Fruit fly (Drosophila melanogaster) whole organism, embryonic: ENCODE results near the gene GstO2.
A peak's percentile ranks its signal among the peaks of the same experiment; 100 is the strongest.

Source experiments
- Bdp1 ChIP-seq: fragments of 200-800 bp; sonication (Bioruptor generic); optimal IDR thresholded peaks from 3 replicates; lab custom pipeline; 2016; ENCODE audit warnings: missing biosample characterization, missing genetic modification characterization
- CG10147 ChIP-seq: fragments of 200-800 bp; sonication (Bioruptor generic); optimal IDR thresholded peaks from 2 replicates; lab custom pipeline; 2019; ENCODE audit warnings: missing biosample characterization, mild to moderate bottlenecking, missing genetic modification characterization, moderate library complexity
- CG11085 ChIP-seq: fragments of 200-800 bp; sonication (Bioruptor generic); IDR thresholded peaks from 2 replicates; pipeline ENCODE4 v1.3.6; 2022; ENCODE audit warnings: missing biosample characterization, missing genetic modification characterization
- CG11247 ChIP-seq: fragments of 200-800 bp; sonication (Bioruptor generic); IDR thresholded peaks from 2 replicates; pipeline ENCODE4 v1.3.6; 2022; ENCODE audit warnings: missing biosample characterization, missing genetic modification characterization
- CG12744 ChIP-seq: fragments of 200-800 bp; sonication (Bioruptor generic); optimal IDR thresholded peaks from 2 replicates; lab custom pipeline; 2016; ENCODE audit warnings: missing biosample characterization, missing genetic modification characterization
- CG13123 ChIP-seq: fragments of 200-800 bp; sonication (Bioruptor generic); optimal IDR thresholded peaks from 2 replicates; lab custom pipeline; 2016; ENCODE audit warnings: missing biosample characterization, missing genetic modification characterization
- CG13424 ChIP-seq: fragments of 200-800 bp; sonication (Bioruptor generic); optimal IDR thresholded peaks from 2 replicates; lab custom pipeline; 2019; ENCODE audit warnings: missing biosample characterization, mild to moderate bottlenecking, missing genetic modification characterization, moderate library complexity
- CG13775 ChIP-seq: fragments of 200-800 bp; sonication (Bioruptor generic); optimal IDR thresholded peaks from 3 replicates; lab custom pipeline; 2017; ENCODE audit warnings: missing biosample characterization, mild to moderate bottlenecking, missing genetic modification characterization
- CG1529 ChIP-seq: fragments of 200-800 bp; sonication (Bioruptor generic); optimal IDR thresholded peaks from 3 replicates; lab custom pipeline; 2018; ENCODE audit warnings: missing biosample characterization, missing genetic modification characterization
- CG17829 ChIP-seq: fragments of 200-800 bp; optimal IDR thresholded peaks from 2 replicates; lab custom pipeline; 2019; ENCODE audit warnings: missing biosample characterization, mild to moderate bottlenecking, missing genetic modification characterization, moderate library complexity
- CG4424 ChIP-seq: fragments of 200-800 bp; sonication (Bioruptor generic); optimal IDR thresholded peaks from 3 replicates; lab custom pipeline; 2016; ENCODE audit warnings: missing biosample characterization, missing genetic modification characterization
- CG4820 ChIP-seq: fragments of 200-800 bp; sonication (Bioruptor generic); optimal IDR thresholded peaks from 3 replicates; lab custom pipeline; 2016; ENCODE audit warnings: missing biosample characterization, missing genetic modification characterization
- CG4854 ChIP-seq: fragments of 200-800 bp; sonication (Bioruptor generic); optimal IDR thresholded peaks from 2 replicates; lab custom pipeline; 2016; ENCODE audit warnings: missing biosample characterization, missing genetic modification characterization, inconsistent platforms
- CG7556 ChIP-seq: fragments of 200-800 bp; sonication (Bioruptor generic); optimal IDR thresholded peaks from 2 replicates; lab custom pipeline; 2017; ENCODE audit warnings: missing biosample characterization, mild to moderate bottlenecking, missing genetic modification characterization
- CG7745 ChIP-seq: fragments of 200-800 bp; sonication (Bioruptor generic); optimal IDR thresholded peaks from 2 replicates; lab custom pipeline; 2018; ENCODE audit warnings: missing biosample characterization, mild to moderate bottlenecking, missing genetic modification characterization, moderate library complexity
- CG7839 ChIP-seq: fragments of 200-800 bp; sonication (Bioruptor generic); optimal IDR thresholded peaks from 3 replicates; lab custom pipeline; 2018; ENCODE audit warnings: missing biosample characterization, mild to moderate bottlenecking, missing genetic modification characterization, moderate library complexity
- CG8388 ChIP-seq: fragments of 200-800 bp; sonication (Bioruptor generic); optimal IDR thresholded peaks from 2 replicates; lab custom pipeline; 2019; ENCODE audit warnings: missing biosample characterization, mild to moderate bottlenecking, missing genetic modification characterization, moderate library complexity
- CG8478 ChIP-seq: fragments of >200 bp; optimal IDR thresholded peaks from 2 replicates; lab custom pipeline; 2018
- CG9437 ChIP-seq: fragments of 200-800 bp; sonication (Bioruptor generic); optimal IDR thresholded peaks from 2 replicates; lab custom pipeline; 2018; ENCODE audit warnings: missing biosample characterization, mild to moderate bottlenecking, missing genetic modification characterization
- CG9797 ChIP-seq: fragments of 200-800 bp; sonication (Bioruptor generic); optimal IDR thresholded peaks from 3 replicates; lab custom pipeline; 2018; ENCODE audit warnings: missing biosample characterization, mild to moderate bottlenecking, missing genetic modification characterization
- Dip2 ChIP-seq: fragments of 200-800 bp; sonication (Bioruptor generic); IDR thresholded peaks from 2 replicates; pipeline ENCODE4 v1.3.6; 2022; ENCODE audit warnings: missing biosample characterization, missing genetic modification characterization
- Dip3 ChIP-seq: fragments of 200-800 bp; sonication (Bioruptor generic); optimal IDR thresholded peaks from 3 replicates; lab custom pipeline; 2016; ENCODE audit warnings: missing biosample characterization, missing genetic modification characterization
- Doc3 ChIP-seq: fragments of 200-800 bp; sonication (Bioruptor generic); IDR thresholded peaks from 3 replicates; pipeline ENCODE4 v1.3.6; 2022; ENCODE audit warnings: missing biosample characterization, missing genetic modification characterization; ENCODE audit not compliant: partially characterized antibody
- H15 ChIP-seq: fragments of 200-800 bp; sonication (Bioruptor generic); IDR thresholded peaks from 3 replicates; pipeline ENCODE4 v1.3.6; 2022; ENCODE audit warnings: missing biosample characterization, missing genetic modification characterization
- Hmr ChIP-seq: fragments of 200-800 bp; sonication (Bioruptor generic); optimal IDR thresholded peaks from 3 replicates; lab custom pipeline; 2017; ENCODE audit warnings: mild to moderate bottlenecking, missing biosample characterization, missing genetic modification reagents, missing genetic modification characterization
- Hr3 ChIP-seq: fragments of 200-800 bp; sonication (Bioruptor generic); optimal IDR thresholded peaks from 3 replicates; lab custom pipeline; 2016; ENCODE audit warnings: missing biosample characterization, missing genetic modification characterization
- Meics ChIP-seq: fragments of 200-800 bp; sonication (Bioruptor generic); optimal IDR thresholded peaks from 2 replicates; lab custom pipeline; 2017; ENCODE audit warnings: missing biosample characterization, mild to moderate bottlenecking, missing genetic modification characterization
- Neu2 ChIP-seq: fragments of 200-800 bp; sonication (Bioruptor generic); optimal IDR thresholded peaks from 3 replicates; lab custom pipeline; 2016; ENCODE audit warnings: missing biosample characterization, missing genetic modification characterization, borderline replicate concordance
- Nf-YC ChIP-seq: fragments of 200-800 bp; optimal IDR thresholded peaks from 3 replicates; lab custom pipeline; 2019; ENCODE audit warnings: missing biosample characterization, mild to moderate bottlenecking, missing genetic modification characterization, moderate library complexity
- Pdp1 ChIP-seq, 2 experiments: fragments of 200-800 bp; sonication (Bioruptor generic); optimal IDR thresholded peaks; 3 replicates each; lab custom pipeline; 2016; ENCODE audit warnings: missing biosample characterization in 2 of 2, missing genetic modification characterization in 2 of 2, mild to moderate bottlenecking in 1 of 2, moderate library complexity in 1 of 2
- Ptx1 ChIP-seq: fragments of 200-800 bp; sonication (Bioruptor generic); IDR thresholded peaks from 2 replicates; pipeline ENCODE4 v1.3.6; 2022; ENCODE audit warnings: missing biosample characterization, missing genetic modification characterization
- abd-A ChIP-seq: fragments of 200-800 bp; sonication (Bioruptor generic); optimal IDR thresholded peaks from 3 replicates; lab custom pipeline; 2019; ENCODE audit warnings: missing biosample characterization, mild to moderate bottlenecking, missing genetic modification characterization, moderate library complexity
- bbx ChIP-seq: fragments of 200-800 bp; sonication (Bioruptor generic); IDR thresholded peaks from 2 replicates; pipeline ENCODE4 v1.3.6; 2022; ENCODE audit warnings: missing biosample characterization, missing genetic modification characterization; ENCODE audit not compliant: partially characterized antibody
- cg ChIP-seq: fragments of 200-800 bp; sonication (Bioruptor generic); optimal IDR thresholded peaks from 3 replicates; lab custom pipeline; 2019; ENCODE audit warnings: missing biosample characterization, mild to moderate bottlenecking, missing genetic modification characterization, moderate library complexity
- corto ChIP-seq: fragments of 200-800 bp; sonication (Bioruptor generic); optimal IDR thresholded peaks from 2 replicates; lab custom pipeline; 2016; ENCODE audit warnings: missing biosample characterization, mild to moderate bottlenecking, missing genetic modification characterization, moderate library complexity
- crc ChIP-seq: fragments of 200-800 bp; sonication (Bioruptor generic); optimal IDR thresholded peaks from 2 replicates; lab custom pipeline; 2016; ENCODE audit warnings: missing biosample characterization, missing genetic modification characterization
- danr ChIP-seq: fragments of 200-800 bp; sonication (Bioruptor generic); IDR thresholded peaks from 2 replicates; pipeline ENCODE4 v1.3.6; 2022; ENCODE audit warnings: missing biosample characterization, missing genetic modification characterization
- gcm ChIP-seq: fragments of 200-800 bp; sonication (Bioruptor generic); optimal IDR thresholded peaks from 2 replicates; lab custom pipeline; 2019; ENCODE audit warnings: missing biosample characterization, mild to moderate bottlenecking, missing genetic modification characterization, moderate library complexity
- her ChIP-seq: fragments of 200-800 bp; sonication (Bioruptor generic); optimal IDR thresholded peaks from 2 replicates; lab custom pipeline; 2016; ENCODE audit warnings: missing biosample characterization, missing genetic modification characterization
- klu ChIP-seq: fragments of 200-800 bp; sonication (Bioruptor generic); IDR thresholded peaks from 2 replicates; pipeline ENCODE4 v1.3.6; 2022; ENCODE audit warnings: missing biosample characterization, missing genetic modification characterization
- kni ChIP-seq: fragments of 200-800 bp; sonication (Bioruptor generic); optimal IDR thresholded peaks from 3 replicates; lab custom pipeline; 2017; ENCODE audit warnings: mild to moderate bottlenecking, missing biosample characterization, missing genetic modification reagents, missing genetic modification characterization
- knrl ChIP-seq: fragments of 200-800 bp; sonication (Bioruptor generic); IDR thresholded peaks from 3 replicates; pipeline ENCODE4 v1.3.6; 2022; ENCODE audit warnings: missing biosample characterization, missing genetic modification characterization; ENCODE audit not compliant: partially characterized antibody
- lmd ChIP-seq: fragments of 200-800 bp; sonication (Bioruptor generic); IDR thresholded peaks from 2 replicates; pipeline ENCODE4 v1.3.6; 2022; ENCODE audit warnings: missing biosample characterization, missing genetic modification characterization
- nom ChIP-seq: fragments of 200-800 bp; sonication (Bioruptor generic); optimal IDR thresholded peaks from 2 replicates; lab custom pipeline; 2017; ENCODE audit warnings: missing biosample characterization, missing genetic modification characterization, mild to moderate bottlenecking, moderate library complexity, missing genetic modification reagents
- pho ChIP-seq: fragments of 200-800 bp; sonication (Bioruptor generic); optimal IDR thresholded peaks from 2 replicates; lab custom pipeline; 2016; ENCODE audit warnings: missing biosample characterization, missing genetic modification characterization
- repo ChIP-seq: fragments of 200-800 bp; sonication (Bioruptor generic); optimal IDR thresholded peaks from 2 replicates; lab custom pipeline; 2016; ENCODE audit warnings: missing biosample characterization, missing genetic modification characterization
- seq ChIP-seq: fragments of 200-800 bp; sonication (Bioruptor generic); IDR thresholded peaks from 2 replicates; pipeline ENCODE4 v1.3.6; 2022; ENCODE audit warnings: missing biosample characterization, missing genetic modification characterization
- shn ChIP-seq: fragments of 200-800 bp; sonication (Bioruptor generic); optimal IDR thresholded peaks from 3 replicates; lab custom pipeline; 2016; ENCODE audit warnings: missing biosample characterization, missing genetic modification characterization
- sna ChIP-seq: fragments of 200-800 bp; sonication (Bioruptor generic); IDR thresholded peaks from 2 replicates; pipeline ENCODE4 v1.3.6; 2022; ENCODE audit warnings: missing biosample characterization, missing genetic modification characterization; ENCODE audit not compliant: partially characterized antibody
- sr ChIP-seq: fragments of 200-800 bp; sonication (Bioruptor generic); IDR thresholded peaks from 3 replicates; pipeline ENCODE4 v1.3.6; 2022; ENCODE audit warnings: missing biosample characterization, missing genetic modification characterization
- trem ChIP-seq: fragments of 200-800 bp; optimal IDR thresholded peaks from 3 replicates; lab custom pipeline; 2019; ENCODE audit warnings: missing biosample characterization, mild to moderate bottlenecking, missing genetic modification characterization, moderate library complexity
- zf30C ChIP-seq: fragments of 200-800 bp; sonication (Bioruptor generic); optimal IDR thresholded peaks from 3 replicates; lab custom pipeline; 2018; ENCODE audit warnings: missing biosample characterization, mild to moderate bottlenecking, missing genetic modification characterization

Gene GstO2

DNA sequence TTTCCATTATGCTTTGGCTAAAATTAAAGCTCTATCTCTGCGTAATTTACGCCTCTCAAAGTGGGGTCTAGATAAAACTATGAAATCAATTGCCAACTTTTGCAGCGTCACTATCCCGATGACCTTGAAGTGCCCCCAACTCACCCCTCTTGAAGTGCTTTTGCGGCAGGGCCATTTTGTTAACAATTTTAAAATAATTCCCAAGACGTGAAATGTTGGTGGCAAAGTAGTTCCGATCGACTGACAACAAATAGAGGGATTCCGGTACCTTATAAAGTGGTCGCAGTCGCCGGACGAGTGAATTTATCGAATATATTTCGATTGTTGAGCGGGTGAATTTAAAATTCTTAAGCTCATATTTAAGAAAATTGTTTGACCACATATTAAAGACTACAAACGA lies at the start of gene GstO2 (continued):
- no peak for TF ChIP-seq CG7556 (GFP tag; lab: Kevin White, UChicago)
- no peak for TF ChIP-seq Pdp1 (GFP tag; optimal IDR thresholded peaks at IDR 0.05; lab: Kevin White, UChicago)
- TF ChIP-seq zf30C (GFP tag; lab: Kevin White, UChicago) = no peak
- TF ChIP-seq Hr3 (GFP tag; lab: Kevin White, UChicago) = no peak
- TF ChIP-seq CG17829 (tag; lab: Kevin White, UChicago) = no peak
- TF ChIP-seq sr (GFP tag; lab: Robert Waterston, UW) = no peak
- no peak for TF ChIP-seq repo (GFP tag; lab: Kevin White, UChicago)
- no peak for TF ChIP-seq Dip2 (GFP tag; lab: Robert Waterston, UW)
- TF ChIP-seq Dip3 (GFP tag; lab: Kevin White, UChicago) = no peak
- 0 out of 3 replicates have a peak, but pooled peaks have one; percentile 25 for TF ChIP-seq Doc3 (GFP tag; lab: Robert Waterston, UW)
- no peak for TF ChIP-seq CG4820 (GFP tag; lab: Kevin White, UChicago)
- TF ChIP-seq H15 (GFP tag; lab: Robert Waterston, UW) = no peak
- TF ChIP-seq CG13424 (tag; lab: Kevin White, UChicago) = no peak
- TF ChIP-seq CG8478 (lab: Kevin White, UChicago) = no peak
- peak; percentile 6 for TF ChIP-seq Nf-YC (tag; lab: Kevin White, UChicago)
- TF ChIP-seq crc (GFP tag; lab: Kevin White, UChicago) = no peak
- no peak for TF ChIP-seq cg (GFP tag; lab: Kevin White, UChicago)
- no peak for TF ChIP-seq shn
- TF ChIP-seq corto (GFP tag; lab: Kevin White, UChicago) = no peak
- TF ChIP-seq CG9437 (GFP tag; lab: Kevin White, UChicago) = no peak
- TF ChIP-seq CG7745 (tag; lab: Kevin White, UChicago) = no peak
- no peak for TF ChIP-seq kni (GFP tag; lab: Kevin White, UChicago)
- TF ChIP-seq abd-A (tag; lab: Kevin White, UChicago) = no peak
- TF ChIP-seq CG13775 (GFP tag; lab: Kevin White, UChicago) = no peak
- no peak for TF ChIP-seq CG8388 (GFP tag; lab: Kevin White, UChicago)
- no peak for TF ChIP-seq CG11247 (GFP tag; lab: Robert Waterston, UW)
- peak; percentile 58; the same call in 1 of the 2 replicates for TF ChIP-seq bbx
- TF ChIP-seq seq = no peak
- no peak for TF ChIP-seq lmd
- no peak for TF ChIP-seq pho (GFP tag; lab: Kevin White, UChicago)
- no peak for TF ChIP-seq Ptx1
- no peak for TF ChIP-seq her (GFP tag; lab: Kevin White, UChicago)
- TF ChIP-seq Neu2 (GFP tag; lab: Kevin White, UChicago) = no peak
- peak; percentile 33 for TF ChIP-seq trem
- TF ChIP-seq knrl (GFP tag; lab: Robert Waterston, UW) = no peak
- no peak for TF ChIP-seq Bdp1 (GFP tag; lab: Kevin White, UChicago)
- no peak for TF ChIP-seq CG4424
- no peak for TF ChIP-seq CG13123
- TF ChIP-seq klu (GFP tag; lab: Robert Waterston, UW) = no peak
- no peak for TF ChIP-seq CG9797 (GFP tag; lab: Kevin White, UChicago)
- no peak for TF ChIP-seq CG10147 (GFP tag; lab: Kevin White, UChicago)
- no peak for TF ChIP-seq sna (GFP tag; lab: Robert Waterston, UW)
- no peak for TF ChIP-seq Meics (GFP tag; lab: Kevin White, UChicago)
- no peak for TF ChIP-seq gcm
- no peak for TF ChIP-seq CG4854 (GFP tag; lab: Kevin White, UChicago)
- TF ChIP-seq CG7839 = no peak
- no peak for TF ChIP-seq danr (GFP tag; lab: Robert Waterston, UW)
- no peak for TF ChIP-seq CG1529 (GFP tag; lab: Kevin White, UChicago)
- no peak for TF ChIP-seq nom
- TF ChIP-seq Hmr (GFP tag; lab: Kevin White, UChicago) = no peak
- no peak for TF ChIP-seq CG12744 (GFP tag; lab: Kevin White, UChicago)
- TF ChIP-seq CG11085 (GFP tag; lab: Robert Waterston, UW) = no peak
